Worm (Caenorhabditis elegans) whole organism, midembryonic: ENCODE results near the gene H20J04.6.

Experiments used
- T22C8.4 ChIP-seq: fragments of 200-800 bp; sonication (Bioruptor generic); IDR thresholded peaks from 2 replicates; pipeline ENCODE4 v1.3.6; 2022; ENCODE audit warnings: missing genetic modification characterization, missing compliant biosample characterization
- cog-1 ChIP-seq: sonication (generic microtip); optimal IDR thresholded peaks from 2 replicates; lab custom pipeline; 2016; ENCODE audit warnings: missing genetic modification characterization, missing compliant biosample characterization
- flt-1 ChIP-seq: fragments of 200-800 bp; sonication (Bioruptor generic); IDR thresholded peaks from 2 replicates; pipeline ENCODE4 v1.3.6; 2022; ENCODE audit warnings: missing genetic modification characterization, missing compliant biosample characterization
- klf-2 ChIP-seq: fragments of 200-800 bp; sonication (Bioruptor generic); conservative IDR thresholded peaks from 2 replicates; pipeline ENCODE4 v1.3.6; 2022; ENCODE audit warnings: missing genetic modification reagents, missing genetic modification characterization, missing compliant biosample characterization
- med-1 ChIP-seq: sonication (generic microtip); optimal IDR thresholded peaks from 2 replicates; lab custom pipeline; 2017; ENCODE audit warnings: missing genetic modification characterization, mild to moderate bottlenecking, missing compliant biosample characterization, antibody characterized with exemption, missing genetic modification reagents; ENCODE audit not compliant: insufficient read depth
- ref-1 ChIP-seq: fragments of 200-800 bp; sonication (Bioruptor generic); conservative IDR thresholded peaks from 2 replicates; pipeline ENCODE4 v1.3.6; 2022; ENCODE audit warnings: missing genetic modification reagents, missing genetic modification characterization, missing compliant biosample characterization
- tab-1 ChIP-seq: fragments of 200-800 bp; sonication (Bioruptor generic); IDR thresholded peaks from 2 replicates; pipeline ENCODE4 v1.3.6; 2022; ENCODE audit warnings: missing genetic modification characterization, missing compliant biosample characterization
- ztf-23 ChIP-seq: fragments of 200-800 bp; sonication (Bioruptor generic); IDR thresholded peaks from 2 replicates; pipeline ENCODE4 v1.3.6; 2022; ENCODE audit warnings: missing genetic modification reagents, missing genetic modification characterization, missing compliant biosample characterization
- ztf-29 ChIP-seq: fragments of 200-800 bp; sonication (Bioruptor generic); IDR thresholded peaks from 2 replicates; pipeline ENCODE4 v1.3.6; 2022; ENCODE audit warnings: missing genetic modification reagents, missing genetic modification characterization, missing compliant biosample characterization

H20J04.6 gene

ce11 chrII:4339882-4340281 is 16.8 kb downstream of the H20J04.6 start, which contains the start of gene athp-2:
Gene athp-2, plus strand, starts transcription at chrII:4340182.
- no peak for TF ChIP-seq cog-1 (tag; lab: Kevin White, UChicago)
- TF ChIP-seq tab-1 (GFP tag; lab: Robert Waterston, UW): no peak
- TF ChIP-seq T22C8.4: no peak
- no peak for TF ChIP-seq klf-2 (GFP tag; lab: Robert Waterston, UW)
- TF ChIP-seq ref-1: no peak
- no peak for TF ChIP-seq ztf-23 (GFP tag; lab: Robert Waterston, UW)
- no peak for TF ChIP-seq med-1 (GFP tag; lab: Kevin White, UChicago)
- TF ChIP-seq flt-1 (GFP tag; lab: Robert Waterston, UW): no peak

ce11 chrII:4341484-4341883 is 18.4 kb downstream of the H20J04.6 start:
- TF ChIP-seq klf-2 (GFP tag; lab: Robert Waterston, UW) (no peak), ztf-23 (GFP tag; lab: Robert Waterston, UW) (no peak), flt-1 (GFP tag; lab: Robert Waterston, UW) (no peak), cog-1 (tag; lab: Kevin White, UChicago) (no peak), med-1 (GFP tag; lab: Kevin White, UChicago) (no peak), ref-1 (no peak), T22C8.4 (no peak)

ce11 chrII:4344317-4344716 is 21.3 kb downstream of the H20J04.6 start:
- TF ChIP-seq flt-1 (GFP tag; lab: Robert Waterston, UW) (no peak), klf-2 (GFP tag; lab: Robert Waterston, UW) (no peak), med-1 (GFP tag; lab: Kevin White, UChicago) (no peak), tab-1 (GFP tag; lab: Robert Waterston, UW) (no peak), T22C8.4 (no peak), cog-1 (tag; lab: Kevin White, UChicago) (no peak), ztf-29 (GFP tag; lab: Robert Waterston, UW) (no peak), ztf-23 (GFP tag; lab: Robert Waterston, UW) (no peak), ref-1 (no peak)

ce11 chrII:4350888-4351287 is 27.8 kb downstream of the H20J04.6 start, which contains the start of gene H20J04.9:
Gene H20J04.9, plus strand, starts transcription at chrII:4351188.
- TF ChIP-seq flt-1 (GFP tag; lab: Robert Waterston, UW) (no peak), med-1 (GFP tag; lab: Kevin White, UChicago) (no peak), ztf-23 (GFP tag; lab: Robert Waterston, UW) (no peak), tab-1 (GFP tag; lab: Robert Waterston, UW) (no peak), ztf-29 (GFP tag; lab: Robert Waterston, UW) (no peak), T22C8.4 (no peak), cog-1 (tag; lab: Kevin White, UChicago) (no peak), ref-1 (no peak), klf-2 (GFP tag; lab: Robert Waterston, UW) (no peak)

- TF ChIP-seq ztf-29 (GFP tag; lab: Robert Waterston, UW): no peak
- TF ChIP-seq tab-1 (GFP tag; lab: Robert Waterston, UW): no peak
- no peak for TF ChIP-seq med-1 (GFP tag; lab: Kevin White, UChicago)
Measured at ce11 chrII:4355217-4355616, 32.2 kb downstream of the H20J04.6 start, which contains the start of the genes H20J04.7 and H20J04.1. Gene H20J04.7, minus strand, starts transcription at chrII:4355317. Gene H20J04.1, plus strand, starts transcription at chrII:4355613.

ce11 chrII:4358765-4359164 is 35.7 kb downstream of the H20J04.6 start, which contains the start of gene lat-2:
Gene lat-2, plus strand, starts transcription at chrII:4359065.
- TF ChIP-seq klf-2 (GFP tag; lab: Robert Waterston, UW) (no peak), ref-1 (no peak), ztf-23 (GFP tag; lab: Robert Waterston, UW) (no peak), T22C8.4 (no peak), med-1 (GFP tag; lab: Kevin White, UChicago) (no peak), cog-1 (tag; lab: Kevin White, UChicago) (no peak), ztf-29 (GFP tag; lab: Robert Waterston, UW) (no peak), flt-1 (GFP tag; lab: Robert Waterston, UW) (no peak), tab-1 (GFP tag; lab: Robert Waterston, UW) (no peak)

- TF ChIP-seq cog-1 (tag; lab: Kevin White, UChicago) (no peak), tab-1 (GFP tag; lab: Robert Waterston, UW) (no peak), ref-1 (no peak), flt-1 (GFP tag; lab: Robert Waterston, UW) (no peak), ztf-23 (GFP tag; lab: Robert Waterston, UW) (no peak), ztf-29 (GFP tag; lab: Robert Waterston, UW) (no peak), T22C8.4 (no peak), med-1 (GFP tag; lab: Kevin White, UChicago) (no peak), klf-2 (GFP tag; lab: Robert Waterston, UW) (no peak)
Measured at ce11 chrII:4359219-4359618, 36.2 kb downstream of the H20J04.6 start.

ce11 chrII:4362088-4362487 is 39.0 kb downstream of the H20J04.6 start:
- TF ChIP-seq med-1 (GFP tag; lab: Kevin White, UChicago): no peak
- TF ChIP-seq tab-1 (GFP tag; lab: Robert Waterston, UW): no peak
- no peak for TF ChIP-seq klf-2 (GFP tag; lab: Robert Waterston, UW)

ce11 chrII:4367923-4368322 is 44.9 kb downstream of the H20J04.6 start, which contains the start of gene try-9:
Gene try-9, plus strand, starts transcription at chrII:4368223.
- TF ChIP-seq klf-2 (GFP tag; lab: Robert Waterston, UW) (no peak), ztf-29 (GFP tag; lab: Robert Waterston, UW) (no peak), ref-1 (no peak), med-1 (GFP tag; lab: Kevin White, UChicago) (no peak), ztf-23 (GFP tag; lab: Robert Waterston, UW) (no peak)

ce11 chrII:4369715-4370114 is 46.7 kb downstream of the H20J04.6 start:
- TF ChIP-seq med-1 (GFP tag; lab: Kevin White, UChicago) (no peak), ref-1 (no peak), ztf-29 (GFP tag; lab: Robert Waterston, UW) (no peak), flt-1 (GFP tag; lab: Robert Waterston, UW) (no peak), tab-1 (GFP tag; lab: Robert Waterston, UW) (no peak)
